Fruit fly (Drosophila melanogaster): ENCODE results near the gene AdipoR.

Gene AdipoR

DNA sequence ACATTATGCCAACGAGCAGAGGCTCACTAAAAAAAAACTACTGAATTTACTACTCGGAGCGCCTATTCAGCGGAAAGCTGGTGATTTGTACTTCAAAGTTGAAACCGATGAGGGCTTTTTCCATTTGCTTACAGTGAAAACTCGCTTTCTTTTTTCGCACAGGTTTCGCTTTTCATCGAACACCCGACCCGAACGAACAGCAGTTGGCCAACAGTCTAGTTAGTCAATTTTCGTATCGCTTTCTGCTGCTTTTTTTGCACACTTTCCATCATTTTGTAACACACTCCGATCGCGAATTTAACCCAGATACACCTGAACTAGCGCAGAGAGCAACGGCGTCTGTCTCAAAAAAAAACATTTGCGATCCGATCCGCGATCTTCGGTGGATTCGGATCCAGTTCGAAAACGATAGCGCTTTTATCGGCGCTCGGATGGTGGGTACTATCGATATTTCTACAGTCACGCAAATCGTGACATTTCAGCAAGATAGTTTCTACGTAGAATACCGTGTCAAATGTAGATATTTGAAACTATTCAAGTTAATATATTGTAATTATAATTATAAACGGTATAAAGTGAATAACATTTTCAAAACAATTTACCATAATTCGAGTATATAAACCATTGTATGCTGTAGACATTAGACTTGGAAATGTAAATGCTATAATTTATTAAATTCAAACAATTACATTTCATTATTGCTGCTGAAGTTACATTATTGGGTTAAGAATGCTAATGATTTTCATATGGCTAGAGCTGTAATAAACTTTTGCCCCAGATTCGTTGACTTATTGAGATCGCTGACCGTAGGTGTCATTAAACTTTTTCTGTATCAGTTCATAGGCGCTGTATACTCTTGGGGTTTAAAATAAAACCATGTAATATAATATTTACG is 19.1 kb downstream of the AdipoR start, which contains the start of gene CG5346 (continued):
- TF ChIP-seq Trl (optimal IDR thresholded peaks at IDR 0.05) = no peak
- no peak for TF ChIP-seq Trl (GFP tag; optimal IDR thresholded peaks at IDR 0.05)
- peak; percentile 34; the same call in 2 of the 3 replicates for TF ChIP-seq row (GFP tag; IDR thresholded peaks at IDR 0.05)
- no peak for TF ChIP-seq Dek (tag; optimal IDR thresholded peaks at IDR 0.05)
- TF ChIP-seq HmgZ (tag; optimal IDR thresholded peaks at IDR 0.05) = peak; percentile 44
- TF ChIP-seq CG4424 (GFP tag; optimal IDR thresholded peaks at IDR 0.05) = no peak
- TF ChIP-seq sob (GFP tag; IDR thresholded peaks at IDR 0.05) = no peak
- TF ChIP-seq CG17612 (GFP tag; IDR thresholded peaks at IDR 0.05) = no peak
- TF ChIP-seq corto (GFP tag; optimal IDR thresholded peaks at IDR 0.05) = no peak
- TF ChIP-seq CG16863 (GFP tag; optimal IDR thresholded peaks at IDR 0.05) = no peak
- no peak for TF ChIP-seq CG3407 (GFP tag; optimal IDR thresholded peaks at IDR 0.05)
- TF ChIP-seq chm (GFP tag; IDR thresholded peaks at IDR 0.05) = no peak; the same call in 1 of the 2 replicates
- TF ChIP-seq Scr (GFP tag; IDR thresholded peaks at IDR 0.05; ENCODE audit: partially characterized antibody) = peak; percentile 84
- TF ChIP-seq z (GFP tag; IDR thresholded peaks at IDR 0.05) = no peak
- no peak for TF ChIP-seq CG4282 (GFP tag; optimal IDR thresholded peaks at IDR 0.05)
- no peak for TF ChIP-seq tup (GFP tag; optimal IDR thresholded peaks at IDR 0.05)
- TF ChIP-seq jigr1 (GFP tag; IDR thresholded peaks at IDR 0.05) = no peak
- TF ChIP-seq Atf3 (GFP tag; optimal IDR thresholded peaks at IDR 0.05) = no peak
- no peak for TF ChIP-seq gce (GFP tag; IDR thresholded peaks at IDR 0.05)
- no peak for TF ChIP-seq CG30020 (tag; optimal IDR thresholded peaks at IDR 0.05)
- TF ChIP-seq dm (GFP tag; optimal IDR thresholded peaks at IDR 0.05) = no peak
- no peak for TF ChIP-seq twi (tag; optimal IDR thresholded peaks at IDR 0.05)
- TF ChIP-seq CG13287 (GFP tag; IDR thresholded peaks at IDR 0.05; ENCODE audit: partially characterized antibody) = peak; percentile 87
- TF ChIP-seq pum (GFP tag; optimal IDR thresholded peaks at IDR 0.05) = no peak
- no peak for TF ChIP-seq hkb (optimal IDR thresholded peaks at IDR 0.05)
- no peak for TF ChIP-seq hkb (GFP tag; IDR thresholded peaks at IDR 0.05)
- TF ChIP-seq vnd (GFP tag; IDR thresholded peaks at IDR 0.05; ENCODE audit: partially characterized antibody) = peak; percentile 81
- no peak for TF ChIP-seq Vsx1 (GFP tag; optimal IDR thresholded peaks at IDR 0.05)
- TF ChIP-seq wdn (GFP tag; IDR thresholded peaks at IDR 0.05) = no peak
- no peak for TF ChIP-seq CG4730 (GFP tag; IDR thresholded peaks at IDR 0.05)
- no peak for TF ChIP-seq pnt (GFP tag; optimal IDR thresholded peaks at IDR 0.05)
- TF ChIP-seq Lhr (GFP tag; optimal IDR thresholded peaks at IDR 0.05) = peak; percentile 4
- TF ChIP-seq CG2129 (GFP tag; IDR thresholded peaks at IDR 0.05; ENCODE audit: partially characterized antibody) = peak; percentile 54
- no peak for TF ChIP-seq CG15696 (tag; optimal IDR thresholded peaks at IDR 0.05)
- no peak for TF ChIP-seq eve (GFP tag; optimal IDR thresholded peaks at IDR 0.05)
- no peak for TF ChIP-seq Bdp1 (GFP tag; optimal IDR thresholded peaks at IDR 0.05)
- no peak for TF ChIP-seq CG9876 (GFP tag; optimal IDR thresholded peaks at IDR 0.05)
- no peak for TF ChIP-seq CG17829 (tag; optimal IDR thresholded peaks at IDR 0.05)
- TF ChIP-seq Sox102F (GFP tag; optimal IDR thresholded peaks at IDR 0.05) = no peak
- TF ChIP-seq CG11093 (GFP tag; IDR thresholded peaks at IDR 0.05) = no peak
- TF ChIP-seq C15 (GFP tag; IDR thresholded peaks at IDR 0.05) = no peak
- TF ChIP-seq CG1602 (GFP tag; optimal IDR thresholded peaks at IDR 0.05) = no peak
- TF ChIP-seq Taf1 (GFP tag; IDR thresholded peaks at IDR 0.05) = no peak
- no peak for TF ChIP-seq CG4328 (GFP tag; optimal IDR thresholded peaks at IDR 0.05)
- TF ChIP-seq sc (optimal IDR thresholded peaks at IDR 0.05) = no peak
- no peak for TF ChIP-seq sc (GFP tag; optimal IDR thresholded peaks at IDR 0.05)
- peak; percentile 53 for TF ChIP-seq pzg (GFP tag; optimal IDR thresholded peaks at IDR 0.05)
- TF ChIP-seq oc (tag; optimal IDR thresholded peaks at IDR 0.05) = no peak
- no peak for TF ChIP-seq danr (GFP tag; IDR thresholded peaks at IDR 0.05)
- no peak for TF ChIP-seq Hr3 (GFP tag; optimal IDR thresholded peaks at IDR 0.05)
- TF ChIP-seq crol (GFP tag; IDR thresholded peaks at IDR 0.05) = peak; percentile 16
